Fruit fly (Drosophila melanogaster): ENCODE results near the gene CG14257.

The CG14257 gene

dm6 chr3R:27048561-27049270 is 27.0 kb upstream of the CG14257 start, which contains the start of gene TwdlT:
Gene TwdlT, plus strand, starts transcription at chr3R:27049220.
- TF ChIP-seq Elba2 (GFP tag; optimal IDR thresholded peaks at IDR 0.05) (no peak), CG12299 (tag; optimal IDR thresholded peaks at IDR 0.05) (no peak), pros (GFP tag; optimal IDR thresholded peaks at IDR 0.05) (no peak), Jarid2 (GFP tag; optimal IDR thresholded peaks at IDR 0.05) (no peak), CoRest (tag; optimal IDR thresholded peaks at IDR 0.05) (no peak), TFAM (GFP tag; optimal IDR thresholded peaks at IDR 0.05) (no peak), YL-1 (GFP tag; optimal IDR thresholded peaks at IDR 0.05) (no peak), CG7372 (GFP tag; IDR thresholded peaks at IDR 0.05) (no peak), Lpt (GFP tag; optimal IDR thresholded peaks at IDR 0.05) (no peak), Ets65A (GFP tag) (peak; percentile 75), Dip3 (GFP tag; optimal IDR thresholded peaks at IDR 0.05) (no peak), nerfin-1 (tag; optimal IDR thresholded peaks at IDR 0.05) (no peak), Stat92E (GFP tag; optimal IDR thresholded peaks at IDR 0.05) (no peak), crol (GFP tag; IDR thresholded peaks at IDR 0.05) (no peak), ems (GFP tag; optimal IDR thresholded peaks at IDR 0.05) (no peak), mirr (GFP tag; optimal IDR thresholded peaks at IDR 0.05) (no peak), kah (GFP tag; optimal IDR thresholded peaks at IDR 0.05) (no peak), ftz-f1 (GFP tag; optimal IDR thresholded peaks at IDR 0.05) (no peak), Blimp-1 (GFP tag; optimal IDR thresholded peaks at IDR 0.05) (peak; percentile 62), Kr (GFP tag; optimal IDR thresholded peaks at IDR 0.05) (no peak), Trl (optimal IDR thresholded peaks at IDR 0.05) (peak in 1 of 2 experiments; percentile 16), Trl (GFP tag; optimal IDR thresholded peaks at IDR 0.05) (no peak), usp (GFP tag; optimal IDR thresholded peaks at IDR 0.05) (no peak), Awh (GFP tag; IDR thresholded peaks at IDR 0.05) (no peak), CG13894 (tag; optimal IDR thresholded peaks at IDR 0.05) (no peak), CG8765 (GFP tag; IDR thresholded peaks at IDR 0.05) (no peak), Hand (GFP tag; optimal IDR thresholded peaks at IDR 0.05) (no peak), CG8290 (GFP tag; optimal IDR thresholded peaks at IDR 0.05) (no peak), CG8290 (tag; optimal IDR thresholded peaks at IDR 0.05) (no peak)

- TF ChIP-seq NC2β (GFP tag; optimal IDR thresholded peaks at IDR 0.05) (no peak), Hr39 (optimal IDR thresholded peaks at IDR 0.05) (peak; percentile 17), HLHmδ (GFP tag; optimal IDR thresholded peaks at IDR 0.05) (no peak), vnd (GFP tag; IDR thresholded peaks at IDR 0.05; ENCODE audit: partially characterized antibody) (no peak), CG12236 (GFP tag; optimal IDR thresholded peaks at IDR 0.05) (no peak), CG9215 (GFP tag; IDR thresholded peaks at IDR 0.05) (0 out of 2 replicates have a peak, but pooled peaks have one; percentile 7)
These were observed 26.1 kb upstream of the CG14257 start for dm6 chr3R:27049549-27049948.

- TF ChIP-seq CG18476 (GFP tag; optimal IDR thresholded peaks at IDR 0.05) (no peak), Bgb (GFP tag; IDR thresholded peaks at IDR 0.05; ENCODE audit: partially characterized antibody) (peak; percentile 42; the same call in 1 of the 2 replicates), amos (GFP tag; IDR thresholded peaks at IDR 0.05; ENCODE audit: partially characterized antibody) (peak; percentile 19; the same call in 1 of the 2 replicates), CTCF (GFP tag; optimal IDR thresholded peaks at IDR 0.05) (peak; percentile 22), salm (tag; optimal IDR thresholded peaks at IDR 0.05) (no peak), bbx (GFP tag; IDR thresholded peaks at IDR 0.05; ENCODE audit: partially characterized antibody) (no peak), ara (GFP tag; IDR thresholded peaks at IDR 0.05) (no peak), fu2 (GFP tag; optimal IDR thresholded peaks at IDR 0.05) (no peak), fd3F (GFP tag; optimal IDR thresholded peaks at IDR 0.05) (no peak), Hr78 (GFP tag; optimal IDR thresholded peaks at IDR 0.05) (peak in 1 of 2 experiments; percentile 93), CG16813 (GFP tag; IDR thresholded peaks at IDR 0.05; ENCODE audit: partially characterized antibody) (peak; percentile 32; the same call in 1 of the 3 replicates)
These were observed 19.5 kb upstream of the CG14257 start for dm6 chr3R:27056152-27056551.

Data from whole organism, embryonic.